Fruit fly (Drosophila melanogaster) whole organism, prepupa: ENCODE measurements around the gene CG31099.
A peak's percentile ranks its signal among the peaks of the same experiment; 100 is the strongest.

Experiments used
- Blimp-1 ChIP-seq: fragments of 200-800 bp; sonication (Bioruptor generic); optimal IDR thresholded peaks from 3 replicates; lab custom pipeline; 2017; ENCODE audit warnings: missing biosample characterization, missing genetic modification characterization, mild to moderate bottlenecking, moderate library complexity, missing genetic modification reagents
- CG11902 ChIP-seq: fragments of 200-800 bp; sonication (Bioruptor generic); optimal IDR thresholded peaks from 3 replicates; lab custom pipeline; 2016; ENCODE audit warnings: missing biosample characterization, missing genetic modification characterization
- CG15336 ChIP-seq: fragments of 200-800 bp; sonication (Bioruptor generic); IDR thresholded peaks from 2 replicates; pipeline ENCODE4 v1.3.6; 2022; ENCODE audit warnings: missing biosample characterization, missing genetic modification characterization
- CG31627 ChIP-seq: fragments of 200-800 bp; sonication (Bioruptor generic); optimal IDR thresholded peaks from 3 replicates; lab custom pipeline; 2016; ENCODE audit warnings: missing biosample characterization, missing genetic modification characterization
- CG32006 ChIP-seq: fragments of 200-800 bp; sonication (Bioruptor generic); optimal IDR thresholded peaks from 3 replicates; lab custom pipeline; 2017; ENCODE audit warnings: missing biosample characterization, mild to moderate bottlenecking, missing genetic modification characterization
- CG34406 ChIP-seq: fragments of 200-800 bp; sonication (Bioruptor generic); optimal IDR thresholded peaks from 3 replicates; lab custom pipeline; 2016; ENCODE audit warnings: missing biosample characterization, missing genetic modification characterization
- CG8319 ChIP-seq: fragments of 200-800 bp; sonication (Bioruptor generic); optimal IDR thresholded peaks from 3 replicates; lab custom pipeline; 2016; ENCODE audit warnings: missing biosample characterization, missing genetic modification characterization
- Eip93F ChIP-seq: fragments of 200-800 bp; sonication (Bioruptor generic); optimal IDR thresholded peaks from 2 replicates; lab custom pipeline; 2016; ENCODE audit warnings: missing biosample characterization, mild to moderate bottlenecking, missing genetic modification characterization
- Gug ChIP-seq: fragments of 200-800 bp; sonication (Bioruptor generic); IDR thresholded peaks from 2 replicates; pipeline ENCODE4 v1.3.6; 2022; ENCODE audit warnings: missing biosample characterization, missing genetic modification characterization
- Hr39 ChIP-seq: fragments of 200-800 bp; sonication (Bioruptor generic); optimal IDR thresholded peaks from 2 replicates; lab custom pipeline; 2016; ENCODE audit warnings: missing biosample characterization, missing genetic modification characterization
- OdsH ChIP-seq: fragments of 200-800 bp; sonication (Bioruptor generic); optimal IDR thresholded peaks from 3 replicates; lab custom pipeline; 2016; ENCODE audit warnings: missing biosample characterization, missing genetic modification characterization
- fd59A ChIP-seq: fragments of 200-800 bp; sonication (Bioruptor generic); optimal IDR thresholded peaks from 2 replicates; lab custom pipeline; 2017; ENCODE audit warnings: missing biosample characterization, mild to moderate bottlenecking, missing genetic modification characterization, missing genetic modification reagents

DNA sequence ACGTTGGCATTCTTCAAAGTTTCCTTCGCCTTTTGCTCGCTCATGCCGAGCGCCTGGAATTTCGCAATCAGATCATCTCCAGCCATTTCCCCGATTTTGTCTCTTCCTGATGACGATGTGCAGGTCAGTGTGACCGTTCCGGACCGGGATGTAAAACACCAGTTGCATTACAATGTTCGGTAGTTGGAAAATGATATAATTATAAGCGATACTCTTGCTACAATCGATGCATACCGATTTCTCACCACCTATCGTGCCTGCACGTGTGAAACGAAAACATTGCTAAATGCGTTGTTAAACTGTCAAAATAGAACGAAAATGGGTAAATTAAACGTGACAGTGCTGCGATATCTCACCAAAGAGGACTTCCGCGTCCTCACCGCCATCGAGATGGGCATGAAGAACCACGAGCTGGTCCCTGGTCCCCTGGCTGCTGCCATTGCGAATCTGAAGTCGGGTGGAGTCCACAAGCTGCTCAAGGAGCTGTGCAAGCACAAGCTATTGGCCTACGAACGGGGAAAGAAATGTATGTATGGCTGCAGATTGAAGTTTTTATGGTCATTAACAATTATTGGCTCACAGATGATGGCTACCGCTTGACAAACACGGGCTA, 45.0 kb downstream of the CG31099 start, which contains the start of the genes GlnRS and RIOK2:
- TF ChIP-seq Eip93F (GFP tag; lab: Kevin White, UChicago) (no peak), CG8319 (no peak), Blimp-1 (GFP tag; lab: Kevin White, UChicago) (no peak), Gug (GFP tag; lab: Robert Waterston, UW) (no peak), fd59A (no peak), CG32006 (GFP tag; lab: Kevin White, UChicago) (no peak), Hr39 (GFP tag; lab: Kevin White, UChicago) (no peak), CG15336 (GFP tag; lab: Robert Waterston, UW) (peak; percentile 31; the same call in 1 of the 2 replicates), CG31627 (GFP tag; lab: Kevin White, UChicago) (no peak), CG11902 (GFP tag; lab: Kevin White, UChicago) (no peak), OdsH (GFP tag; lab: Kevin White, UChicago) (no peak), CG34406 (GFP tag; lab: Kevin White, UChicago) (no peak)
